Fruit fly (Drosophila melanogaster): ENCODE results near the gene CG31517.

DNA sequence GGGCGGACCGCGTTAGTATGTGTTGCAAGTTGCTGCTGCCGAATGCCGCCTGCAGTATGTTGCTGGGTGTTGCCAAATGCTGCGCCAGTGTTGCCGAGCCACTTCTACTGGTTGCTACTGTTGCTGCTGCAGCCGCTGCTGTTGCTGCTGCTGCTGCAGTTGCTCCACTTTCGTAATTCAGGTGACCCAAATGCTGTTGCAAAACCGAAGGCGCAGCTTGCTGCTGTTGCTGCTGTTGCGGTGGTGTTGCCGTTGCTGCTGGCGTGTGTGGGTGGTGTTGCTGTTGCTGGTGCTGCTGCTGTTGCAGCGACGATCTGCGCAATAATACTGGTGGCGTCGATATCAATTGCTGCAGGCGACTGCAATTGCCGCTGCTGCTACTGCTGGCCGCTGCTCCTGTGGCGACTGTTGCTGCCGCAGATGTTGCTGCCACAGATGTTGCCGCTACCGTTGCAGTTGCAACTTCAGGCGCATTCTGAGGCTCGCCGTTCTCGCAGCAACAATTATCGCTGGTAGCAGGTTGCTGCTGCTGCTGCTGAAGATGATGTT, 34.2 kb downstream of the CG31517 start:
- TF ChIP-seq h (optimal IDR thresholded peaks at IDR 0.05) (no peak), ttk (optimal IDR thresholded peaks at IDR 0.05) (no peak), Myc (optimal IDR thresholded peaks at IDR 0.05) (no peak), Sin3A (optimal IDR thresholded peaks at IDR 0.05) (no peak), insv (optimal IDR thresholded peaks at IDR 0.05) (no peak)
